Fruit fly (Drosophila melanogaster) whole organism, prepupa: ENCODE data around the gene CG31415.

Experiments used
- Gug ChIP-seq: fragments of 200-800 bp; sonication (Bioruptor generic); IDR thresholded peaks from 2 replicates; pipeline ENCODE4 v1.3.6; 2022; ENCODE audit warnings: missing biosample characterization, missing genetic modification characterization
- Smox ChIP-seq: fragments of 200-800 bp; sonication (Bioruptor generic); optimal IDR thresholded peaks from 3 replicates; lab custom pipeline; 2016; ENCODE audit warnings: missing biosample characterization, missing genetic modification characterization

dm6 chr3R:9735151-9735550 lies 8.2 kb upstream of the CG31415 start:
- TF ChIP-seq Smox (no peak), Gug (GFP tag; lab: Robert Waterston, UW) (no peak)
